Fruit fly (Drosophila melanogaster) whole organism, embryonic: Measurements from ENCODE around the gene wfs1.
A peak's percentile ranks its signal among the peaks of the same experiment; 100 is the strongest.

ENCODE experiments used
- Bdp1 ChIP-seq: fragments of 200-800 bp; sonication (Bioruptor generic); optimal IDR thresholded peaks from 3 replicates; lab custom pipeline; 2016; ENCODE audit warnings: missing biosample characterization, missing genetic modification characterization
- Bgb ChIP-seq: fragments of 200-800 bp; sonication (Bioruptor generic); IDR thresholded peaks from 2 replicates; pipeline ENCODE4 v1.3.6; 2022; ENCODE audit warnings: missing biosample characterization, missing genetic modification characterization; ENCODE audit not compliant: partially characterized antibody
- CG1024 ChIP-seq: fragments of 200-800 bp; sonication (Bioruptor generic); IDR thresholded peaks from 2 replicates; pipeline ENCODE4 v1.3.6; 2022; ENCODE audit warnings: missing biosample characterization, missing genetic modification characterization
- CG10959 ChIP-seq: fragments of 200-800 bp; sonication (Bioruptor generic); IDR thresholded peaks from 2 replicates; pipeline ENCODE4 v1.3.6; 2022; ENCODE audit warnings: missing biosample characterization, missing genetic modification characterization
- CG11504 ChIP-seq: fragments of 200-800 bp; sonication (Bioruptor generic); optimal IDR thresholded peaks from 3 replicates; lab custom pipeline; 2019; ENCODE audit warnings: missing biosample characterization, mild to moderate bottlenecking, missing genetic modification characterization, moderate library complexity
- CG12104 ChIP-seq: fragments of 200-800 bp; sonication (Bioruptor generic); optimal IDR thresholded peaks from 3 replicates; lab custom pipeline; 2016; ENCODE audit warnings: missing biosample characterization, missing genetic modification characterization
- CG12155 ChIP-seq: fragments of 200-800 bp; sonication (Bioruptor generic); optimal IDR thresholded peaks from 3 replicates; lab custom pipeline; 2016; ENCODE audit warnings: missing biosample characterization, missing genetic modification characterization
- CG12659 ChIP-seq: fragments of 200-800 bp; sonication (Bioruptor generic); optimal IDR thresholded peaks from 3 replicates; lab custom pipeline; 2017; ENCODE audit warnings: mild to moderate bottlenecking, missing biosample characterization, missing genetic modification reagents, missing genetic modification characterization
- CG12744 ChIP-seq: fragments of 200-800 bp; sonication (Bioruptor generic); optimal IDR thresholded peaks from 2 replicates; lab custom pipeline; 2016; ENCODE audit warnings: missing biosample characterization, missing genetic modification characterization
- CG13894 ChIP-seq: fragments of 200-800 bp; sonication (Bioruptor generic); optimal IDR thresholded peaks from 3 replicates; lab custom pipeline; 2018; ENCODE audit warnings: missing biosample characterization, mild to moderate bottlenecking, missing genetic modification characterization, moderate library complexity
- CG14710 ChIP-seq: fragments of 200-800 bp; sonication (Bioruptor generic); optimal IDR thresholded peaks from 3 replicates; lab custom pipeline; 2019; ENCODE audit warnings: missing biosample characterization, mild to moderate bottlenecking, missing genetic modification characterization, moderate library complexity
- CG17186 ChIP-seq: fragments of 200-800 bp; sonication (Bioruptor generic); optimal IDR thresholded peaks from 3 replicates; lab custom pipeline; 2017; ENCODE audit warnings: missing biosample characterization, missing genetic modification reagents, missing genetic modification characterization
- CG2199 ChIP-seq: fragments of 200-800 bp; sonication (Bioruptor generic); IDR thresholded peaks from 3 replicates; pipeline ENCODE4 v1.3.6; 2022; ENCODE audit warnings: missing biosample characterization, missing genetic modification characterization
- CG5245 ChIP-seq: fragments of 200-800 bp; sonication (Bioruptor generic); optimal IDR thresholded peaks from 3 replicates; lab custom pipeline; 2016; ENCODE audit warnings: missing biosample characterization, missing genetic modification characterization
- CG6689 ChIP-seq: fragments of 200-800 bp; sonication (Bioruptor generic); IDR thresholded peaks from 2 replicates; pipeline ENCODE4 v1.3.6; 2022; ENCODE audit warnings: missing biosample characterization, missing genetic modification characterization
- CG6765 ChIP-seq: fragments of 200-800 bp; sonication (Bioruptor generic); optimal IDR thresholded peaks from 3 replicates; lab custom pipeline; 2017; ENCODE audit warnings: missing biosample characterization, mild to moderate bottlenecking, missing genetic modification characterization
- CG9215 ChIP-seq: fragments of 200-800 bp; sonication (Bioruptor generic); IDR thresholded peaks from 2 replicates; pipeline ENCODE4 v1.3.6; 2022; ENCODE audit warnings: missing biosample characterization, missing genetic modification characterization
- CG9437 ChIP-seq: fragments of 200-800 bp; sonication (Bioruptor generic); optimal IDR thresholded peaks from 2 replicates; lab custom pipeline; 2018; ENCODE audit warnings: missing biosample characterization, mild to moderate bottlenecking, missing genetic modification characterization
- CG9727 ChIP-seq: fragments of 200-800 bp; sonication (Bioruptor generic); optimal IDR thresholded peaks from 3 replicates; lab custom pipeline; 2017; ENCODE audit warnings: missing biosample characterization, mild to moderate bottlenecking, missing genetic modification characterization
- Ets97D ChIP-seq: fragments of 200-800 bp; sonication (Bioruptor generic); optimal IDR thresholded peaks from 3 replicates; lab custom pipeline; 2016; ENCODE audit warnings: missing biosample characterization, missing genetic modification characterization
- H15 ChIP-seq: fragments of 200-800 bp; sonication (Bioruptor generic); IDR thresholded peaks from 3 replicates; pipeline ENCODE4 v1.3.6; 2022; ENCODE audit warnings: missing biosample characterization, missing genetic modification characterization
- Hr39 ChIP-seq: fragments of >200 bp; optimal IDR thresholded peaks from 2 replicates; lab custom pipeline; 2017
- Hr78 ChIP-seq, 2 experiments: fragments of 200-800 bp in 1 of 2; fragments of >200 bp in 1 of 2; sonication (Bioruptor generic) in 1 of 2; optimal IDR thresholded peaks; 2 replicates each; lab custom pipeline; 2017 to 2019; ENCODE audit warnings: missing biosample characterization in 2 of 2, missing genetic modification characterization in 2 of 2, mild to moderate bottlenecking in 1 of 2, moderate library complexity in 1 of 2
- Jarid2 ChIP-seq: fragments of 200-800 bp; sonication (Bioruptor generic); optimal IDR thresholded peaks from 3 replicates; lab custom pipeline; 2017; ENCODE audit warnings: mild to moderate bottlenecking, missing biosample characterization, missing genetic modification reagents, missing genetic modification characterization
- Lhr ChIP-seq: fragments of 200-800 bp; sonication (Bioruptor generic); optimal IDR thresholded peaks from 3 replicates; lab custom pipeline; 2017; ENCODE audit warnings: mild to moderate bottlenecking, missing biosample characterization, missing genetic modification reagents, missing genetic modification characterization
- Med ChIP-seq: fragments of 200-800 bp; sonication (Bioruptor generic); peaks from one replicate; lab custom pipeline; 2016; ENCODE audit warnings: missing biosample characterization, missing genetic modification characterization, mild to moderate bottlenecking, inconsistent platforms, moderate library complexity
- Six4 ChIP-seq: fragments of 200-800 bp; sonication (Bioruptor generic); optimal IDR thresholded peaks from 2 replicates; lab custom pipeline; 2016; ENCODE audit warnings: missing biosample characterization, missing genetic modification characterization
- Sox102F ChIP-seq: fragments of 200-800 bp; sonication (Bioruptor generic); optimal IDR thresholded peaks from 2 replicates; lab custom pipeline; 2018; ENCODE audit warnings: missing biosample characterization, mild to moderate bottlenecking, missing genetic modification characterization, moderate library complexity
- ase ChIP-seq: fragments of 200-800 bp; sonication (Bioruptor generic); IDR thresholded peaks from 3 replicates; pipeline ENCODE4 v1.3.6; 2022; ENCODE audit warnings: missing biosample characterization, missing genetic modification characterization
- chm ChIP-seq: fragments of 200-800 bp; sonication (Bioruptor generic); IDR thresholded peaks from 2 replicates; pipeline ENCODE4 v1.3.6; 2022; ENCODE audit warnings: missing biosample characterization, missing genetic modification characterization
- chn ChIP-seq: fragments of 200-800 bp; sonication (Bioruptor generic); optimal IDR thresholded peaks from 2 replicates; lab custom pipeline; 2016; ENCODE audit warnings: missing biosample characterization, missing genetic modification characterization
- corto ChIP-seq: fragments of 200-800 bp; sonication (Bioruptor generic); optimal IDR thresholded peaks from 2 replicates; lab custom pipeline; 2016; ENCODE audit warnings: missing biosample characterization, mild to moderate bottlenecking, missing genetic modification characterization, moderate library complexity
- croc ChIP-seq: fragments of 200-800 bp; sonication (Bioruptor generic); conservative IDR thresholded peaks from 3 replicates; pipeline ENCODE4 v1.3.6; 2022; ENCODE audit warnings: missing biosample characterization, missing genetic modification characterization
- ewg ChIP-seq: fragments of 200-800 bp; sonication (Bioruptor generic); optimal IDR thresholded peaks from 3 replicates; lab custom pipeline; 2017; ENCODE audit warnings: mild to moderate bottlenecking, missing biosample characterization, missing genetic modification reagents, missing genetic modification characterization
- gce ChIP-seq: fragments of 200-800 bp; sonication (Bioruptor generic); IDR thresholded peaks from 3 replicates; pipeline ENCODE4 v1.3.6; 2022; ENCODE audit warnings: missing biosample characterization, missing genetic modification characterization
- jumu ChIP-seq: fragments of 200-800 bp; sonication (Bioruptor generic); optimal IDR thresholded peaks from 3 replicates; lab custom pipeline; 2016; ENCODE audit warnings: missing biosample characterization, missing genetic modification characterization
- lmd ChIP-seq: fragments of 200-800 bp; sonication (Bioruptor generic); IDR thresholded peaks from 2 replicates; pipeline ENCODE4 v1.3.6; 2022; ENCODE audit warnings: missing biosample characterization, missing genetic modification characterization
- mam ChIP-seq: fragments of 200-800 bp; sonication (Bioruptor generic); optimal IDR thresholded peaks from 3 replicates; lab custom pipeline; 2016; ENCODE audit warnings: missing biosample characterization, missing genetic modification characterization
- odd ChIP-seq: fragments of 200-800 bp; sonication (Bioruptor generic); optimal IDR thresholded peaks from 2 replicates; lab custom pipeline; 2017; ENCODE audit warnings: missing biosample characterization, mild to moderate bottlenecking, missing genetic modification characterization
- pan ChIP-seq, 4 experiments: fragments of >200 bp in 3 of 4; fragments of 200-800 bp in 1 of 4; sonication (Bioruptor generic) in 1 of 4; optimal IDR thresholded peaks in 3 of 4; IDR thresholded peaks in 1 of 4; 2 replicates each; pipeline versions ENCODE4 v1.3.6 to Lab custom; 2017 to 2022; ENCODE audit warnings: missing biosample characterization in 2 of 4, missing genetic modification characterization in 2 of 4, mixed read lengths in 1 of 4
- pb ChIP-seq: fragments of 200-800 bp; sonication (Bioruptor generic); optimal IDR thresholded peaks from 3 replicates; lab custom pipeline; 2016; ENCODE audit warnings: missing biosample characterization, missing genetic modification characterization
- phol ChIP-seq: fragments of 200-800 bp; sonication (Bioruptor generic); optimal IDR thresholded peaks from 3 replicates; lab custom pipeline; 2018; ENCODE audit warnings: missing biosample characterization, mild to moderate bottlenecking, missing genetic modification characterization, moderate library complexity
- rib ChIP-seq: fragments of 200-800 bp; sonication (Bioruptor generic); IDR thresholded peaks from 2 replicates; pipeline ENCODE4 v1.3.6; 2022; ENCODE audit warnings: missing biosample characterization, missing genetic modification characterization
- scrt ChIP-seq: fragments of 200-800 bp; sonication (Bioruptor generic); optimal IDR thresholded peaks from 2 replicates; lab custom pipeline; 2018; ENCODE audit warnings: missing biosample characterization, mild to moderate bottlenecking, missing genetic modification characterization, moderate library complexity
- sd ChIP-seq: fragments of 200-800 bp; sonication (Bioruptor generic); optimal IDR thresholded peaks from 3 replicates; lab custom pipeline; 2018; ENCODE audit warnings: missing biosample characterization, mild to moderate bottlenecking, missing genetic modification characterization, moderate library complexity
- slou ChIP-seq: fragments of 200-800 bp; sonication (Bioruptor generic); optimal IDR thresholded peaks from 3 replicates; lab custom pipeline; 2016; ENCODE audit warnings: missing biosample characterization, missing genetic modification characterization
- slp2 ChIP-seq: fragments of 200-800 bp; sonication (Bioruptor generic); optimal IDR thresholded peaks from 2 replicates; lab custom pipeline; 2016; ENCODE audit warnings: missing biosample characterization, missing genetic modification characterization
- sob ChIP-seq: fragments of 200-800 bp; sonication (Bioruptor generic); IDR thresholded peaks from 2 replicates; pipeline ENCODE4 v1.3.6; 2022; ENCODE audit warnings: missing biosample characterization, missing genetic modification characterization
- trh ChIP-seq: fragments of 200-800 bp; sonication (Bioruptor generic); optimal IDR thresholded peaks from 2 replicates; lab custom pipeline; 2016; ENCODE audit warnings: missing biosample characterization, missing genetic modification characterization
- wor ChIP-seq: fragments of 200-800 bp; sonication (Bioruptor generic); IDR thresholded peaks from 2 replicates; pipeline ENCODE4 v1.3.6; 2022; ENCODE audit warnings: missing biosample characterization, missing genetic modification characterization

Gene wfs1

DNA sequence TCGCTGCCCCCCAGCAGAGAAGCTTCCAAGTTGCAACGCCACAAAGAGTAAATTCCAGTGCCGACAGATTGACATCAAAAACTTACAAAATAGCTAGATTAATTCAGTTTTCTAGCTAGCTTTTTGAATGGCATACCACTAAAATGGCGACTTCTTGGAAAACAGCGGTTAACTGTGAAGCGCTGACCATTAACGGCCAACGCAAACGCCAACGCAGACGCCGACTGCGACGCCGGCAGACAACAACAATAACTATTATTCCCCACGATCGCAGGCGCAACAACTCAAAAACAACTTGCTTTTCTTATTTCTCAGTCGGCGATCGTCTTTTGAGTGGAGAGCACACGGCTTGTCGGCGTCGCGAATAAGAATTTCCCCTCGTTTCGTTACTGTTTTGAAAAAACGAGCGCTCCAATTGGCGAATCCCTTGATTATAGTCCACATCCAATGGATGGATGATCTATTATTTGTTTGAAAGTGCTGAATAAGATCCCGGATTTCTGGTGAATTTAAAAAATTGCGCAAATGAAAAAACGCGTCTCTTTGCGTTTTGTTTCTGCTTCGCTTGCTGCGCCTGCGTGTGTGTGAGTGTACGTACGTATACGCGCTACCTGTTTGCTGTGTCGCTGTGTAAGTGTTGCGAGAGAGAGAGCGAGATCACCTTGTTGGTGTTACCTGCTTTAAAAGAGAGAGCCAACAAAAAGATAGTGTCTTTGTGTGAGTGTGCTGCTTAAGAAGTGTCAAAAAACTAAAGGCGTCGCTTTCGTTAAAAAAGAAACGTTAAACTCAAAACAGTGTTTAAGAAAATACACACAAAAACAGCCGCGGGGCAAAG, 23.5 kb downstream of the wfs1 start (continued):
- TF ChIP-seq pb (GFP tag; lab: Kevin White, UChicago) (no peak), CG12744 (no peak), Bdp1 (GFP tag; lab: Kevin White, UChicago) (no peak), CG1024 (GFP tag; lab: Robert Waterston, UW) (no peak), CG2199 (GFP tag; lab: Robert Waterston, UW) (0 out of 3 replicates have a peak, but pooled peaks have one; percentile 25), Hr39 (no peak), lmd (GFP tag; lab: Robert Waterston, UW) (no peak), CG6689 (no peak), CG10959 (GFP tag; lab: Robert Waterston, UW) (no peak), phol (peak; percentile 36), croc (GFP tag; lab: Robert Waterston, UW) (no peak), Bgb (GFP tag; lab: Robert Waterston, UW) (0 out of 2 replicates have a peak, but pooled peaks have one; percentile 9), slp2 (GFP tag; lab: Kevin White, UChicago) (peak; percentile 4), Hr78 (GFP tag; optimal IDR thresholded peaks at IDR 0.05; lab: Kevin White, UChicago) (no peak), CG13894 (tag; lab: Kevin White, UChicago) (no peak), chm (GFP tag; lab: Robert Waterston, UW) (no peak), CG6765 (GFP tag; lab: Kevin White, UChicago) (no peak), Med (GFP tag; lab: Kevin White, UChicago) (peak; percentile 58), Jarid2 (peak; percentile 95), corto (GFP tag; lab: Kevin White, UChicago) (no peak), CG9437 (GFP tag; lab: Kevin White, UChicago) (no peak), odd (GFP tag; lab: Kevin White, UChicago) (no peak), CG5245 (GFP tag; lab: Kevin White, UChicago) (no peak), sob (no peak), H15 (GFP tag; lab: Robert Waterston, UW) (no peak), ase (GFP tag; lab: Robert Waterston, UW) (no peak), Lhr (GFP tag; lab: Kevin White, UChicago) (no peak), Ets97D (GFP tag; lab: Kevin White, UChicago) (no peak), rib (GFP tag; lab: Robert Waterston, UW) (no peak), mam (no peak), CG14710 (tag; lab: Kevin White, UChicago) (no peak), CG17186 (GFP tag; lab: Kevin White, UChicago) (no peak), CG12104 (GFP tag; lab: Kevin White, UChicago) (no peak), slou (no peak), CG9727 (GFP tag; lab: Kevin White, UChicago) (no peak), chn (no peak), Six4 (GFP tag; lab: Kevin White, UChicago) (no peak), trh (GFP tag; lab: Kevin White, UChicago) (no peak), gce (GFP tag; lab: Robert Waterston, UW) (no peak), sd (peak; percentile 77), CG9215 (GFP tag; lab: Robert Waterston, UW) (no peak), CG11504 (tag; lab: Kevin White, UChicago) (no peak), ewg (GFP tag; lab: Kevin White, UChicago) (no peak), CG12659 (GFP tag; lab: Kevin White, UChicago) (no peak), Sox102F (GFP tag; lab: Kevin White, UChicago) (no peak), wor (GFP tag; lab: Robert Waterston, UW) (no peak), jumu (GFP tag; lab: Kevin White, UChicago) (no peak), CG12155 (no peak), scrt (no peak), pan (optimal IDR thresholded peaks at IDR 0.05; lab: Kevin White, UChicago) (no peak), pan (GFP tag; optimal IDR thresholded peaks at IDR 0.05 in 1 of 2, IDR thresholded peaks at IDR 0.05 in 1 of 2) (no peak)
